Fruit fly (Drosophila melanogaster) whole organism, embryonic: Measurements from ENCODE around the gene Cortactin.

Experiments
- Ada2b ChIP-seq: fragments of 200-800 bp; sonication (Bioruptor generic); IDR thresholded peaks from 2 replicates; pipeline ENCODE4 v1.3.6; 2022; ENCODE audit warnings: missing biosample characterization, missing genetic modification characterization
- BEAF-32 ChIP-seq: fragments of 200-800 bp; sonication (Bioruptor generic); optimal IDR thresholded peaks from 3 replicates; lab custom pipeline; 2017; ENCODE audit warnings: missing biosample characterization, missing genetic modification characterization, mild to moderate bottlenecking, moderate library complexity, missing genetic modification reagents
- CG12659 ChIP-seq: fragments of 200-800 bp; sonication (Bioruptor generic); optimal IDR thresholded peaks from 3 replicates; lab custom pipeline; 2017; ENCODE audit warnings: mild to moderate bottlenecking, missing biosample characterization, missing genetic modification reagents, missing genetic modification characterization
- CG14710 ChIP-seq: fragments of 200-800 bp; sonication (Bioruptor generic); optimal IDR thresholded peaks from 3 replicates; lab custom pipeline; 2019; ENCODE audit warnings: missing biosample characterization, mild to moderate bottlenecking, missing genetic modification characterization, moderate library complexity
- CG14965 ChIP-seq: fragments of 200-800 bp; sonication (Bioruptor generic); optimal IDR thresholded peaks from 2 replicates; lab custom pipeline; 2016; ENCODE audit warnings: missing biosample characterization, missing genetic modification characterization, borderline replicate concordance
- CG15479 ChIP-seq: fragments of 200-800 bp; sonication (Bioruptor generic); optimal IDR thresholded peaks from 3 replicates; lab custom pipeline; 2019; ENCODE audit warnings: missing biosample characterization, mild to moderate bottlenecking, missing genetic modification characterization, moderate library complexity
- CG17612 ChIP-seq: fragments of 200-800 bp; sonication (Bioruptor generic); IDR thresholded peaks from 2 replicates; pipeline ENCODE4 v1.3.6; 2022; ENCODE audit warnings: missing biosample characterization, missing genetic modification characterization
- CG17912 ChIP-seq: fragments of 200-800 bp; sonication (Bioruptor generic); optimal IDR thresholded peaks from 2 replicates; lab custom pipeline; 2018; ENCODE audit warnings: missing biosample characterization, mild to moderate bottlenecking, missing genetic modification characterization
- CG18619 ChIP-seq: fragments of 200-800 bp; sonication (Bioruptor generic); optimal IDR thresholded peaks from 3 replicates; lab custom pipeline; 2017; ENCODE audit warnings: missing biosample characterization, mild to moderate bottlenecking, missing genetic modification characterization
- CG2129 ChIP-seq: fragments of 200-800 bp; sonication (Bioruptor generic); IDR thresholded peaks from 2 replicates; pipeline ENCODE4 v1.3.6; 2022; ENCODE audit warnings: missing biosample characterization, missing genetic modification characterization; ENCODE audit not compliant: partially characterized antibody
- CG2712 ChIP-seq: fragments of 200-800 bp; optimal IDR thresholded peaks from 3 replicates; lab custom pipeline; 2019; ENCODE audit warnings: missing biosample characterization, mild to moderate bottlenecking, missing genetic modification characterization, moderate library complexity
- CG30020 ChIP-seq: fragments of 200-800 bp; optimal IDR thresholded peaks from 2 replicates; lab custom pipeline; 2019; ENCODE audit warnings: missing biosample characterization, mild to moderate bottlenecking, missing genetic modification characterization, moderate library complexity
- CG32767 ChIP-seq: fragments of 200-800 bp; sonication (Bioruptor generic); IDR thresholded peaks from 2 replicates; pipeline ENCODE4 v1.3.6; 2022; ENCODE audit warnings: missing biosample characterization, missing genetic modification characterization
- CG3995 ChIP-seq: fragments of 200-800 bp; sonication (Bioruptor generic); optimal IDR thresholded peaks from 3 replicates; lab custom pipeline; 2016; ENCODE audit warnings: missing biosample characterization, missing genetic modification characterization
- CG4820 ChIP-seq: fragments of 200-800 bp; sonication (Bioruptor generic); optimal IDR thresholded peaks from 3 replicates; lab custom pipeline; 2016; ENCODE audit warnings: missing biosample characterization, missing genetic modification characterization
- CG4854 ChIP-seq: fragments of 200-800 bp; sonication (Bioruptor generic); optimal IDR thresholded peaks from 2 replicates; lab custom pipeline; 2016; ENCODE audit warnings: missing biosample characterization, missing genetic modification characterization, inconsistent platforms
- CG5245 ChIP-seq: fragments of 200-800 bp; sonication (Bioruptor generic); optimal IDR thresholded peaks from 3 replicates; lab custom pipeline; 2016; ENCODE audit warnings: missing biosample characterization, missing genetic modification characterization
- CG5953 ChIP-seq: fragments of 200-800 bp; sonication (Bioruptor generic); IDR thresholded peaks from 2 replicates; pipeline ENCODE4 v1.3.6; 2022; ENCODE audit warnings: missing biosample characterization, missing genetic modification characterization
- CG8478 ChIP-seq: fragments of >200 bp; optimal IDR thresholded peaks from 2 replicates; lab custom pipeline; 2018
- CG9215 ChIP-seq: fragments of 200-800 bp; sonication (Bioruptor generic); IDR thresholded peaks from 2 replicates; pipeline ENCODE4 v1.3.6; 2022; ENCODE audit warnings: missing biosample characterization, missing genetic modification characterization
- CG9817 ChIP-seq: fragments of 200-800 bp; sonication (Bioruptor generic); optimal IDR thresholded peaks from 2 replicates; lab custom pipeline; 2018; ENCODE audit warnings: missing biosample characterization, mild to moderate bottlenecking, missing genetic modification characterization, moderate library complexity
- CTCF ChIP-seq: fragments of 200-800 bp; sonication (Bioruptor generic); optimal IDR thresholded peaks from 2 replicates; lab custom pipeline; 2017; ENCODE audit warnings: missing biosample characterization, mild to moderate bottlenecking, missing genetic modification characterization, moderate library complexity
- Dfd ChIP-seq, 2 experiments: fragments of >200 bp; optimal IDR thresholded peaks; 2 replicates each; lab custom pipeline; 2017; ENCODE audit warnings: missing biosample characterization in 2 of 2, missing genetic modification characterization in 2 of 2
- Dll ChIP-seq: fragments of 200-800 bp; sonication (Bioruptor generic); IDR thresholded peaks from 4 replicates; pipeline ENCODE4 v1.3.6; 2022; ENCODE audit warnings: missing biosample characterization, missing genetic modification characterization; ENCODE audit not compliant: partially characterized antibody
- Dp ChIP-seq: fragments of 200-800 bp; sonication (Bioruptor generic); optimal IDR thresholded peaks from 2 replicates; lab custom pipeline; 2018; ENCODE audit warnings: missing biosample characterization, mild to moderate bottlenecking, missing genetic modification characterization, moderate library complexity
- ERR ChIP-seq: fragments of 200-800 bp; sonication (Bioruptor generic); optimal IDR thresholded peaks from 2 replicates; lab custom pipeline; 2016; ENCODE audit warnings: missing biosample characterization, missing genetic modification characterization
- Elba2 ChIP-seq: fragments of 200-800 bp; sonication (Bioruptor generic); optimal IDR thresholded peaks from 3 replicates; lab custom pipeline; 2016; ENCODE audit warnings: missing biosample characterization, missing genetic modification characterization
- Fer2 ChIP-seq: fragments of 200-800 bp; sonication (Bioruptor generic); optimal IDR thresholded peaks from 2 replicates; lab custom pipeline; 2018; ENCODE audit warnings: missing biosample characterization, mild to moderate bottlenecking, missing genetic modification characterization, moderate library complexity
- GATAe ChIP-seq: fragments of 200-800 bp; sonication (Bioruptor generic); conservative IDR thresholded peaks from 2 replicates; pipeline ENCODE4 v1.3.6; 2022; ENCODE audit warnings: missing biosample characterization, missing genetic modification characterization
- HLH4C ChIP-seq: fragments of 200-800 bp; sonication (Bioruptor generic); IDR thresholded peaks from 3 replicates; pipeline ENCODE4 v1.3.6; 2022; ENCODE audit warnings: missing biosample characterization, missing genetic modification characterization; ENCODE audit not compliant: partially characterized antibody
- Hr3 ChIP-seq: fragments of 200-800 bp; sonication (Bioruptor generic); optimal IDR thresholded peaks from 3 replicates; lab custom pipeline; 2016; ENCODE audit warnings: missing biosample characterization, missing genetic modification characterization
- MBD-R2 ChIP-seq: fragments of 200-800 bp; sonication (Bioruptor generic); IDR thresholded peaks from 2 replicates; pipeline ENCODE4 v1.3.6; 2022; ENCODE audit warnings: missing biosample characterization, missing genetic modification characterization
- MESR4 ChIP-seq: fragments of 200-800 bp; sonication (Bioruptor generic); optimal IDR thresholded peaks from 2 replicates; lab custom pipeline; 2018; ENCODE audit warnings: missing biosample characterization, mild to moderate bottlenecking, missing genetic modification characterization, moderate library complexity
- Mrtf ChIP-seq: fragments of 200-800 bp; sonication (Bioruptor generic); IDR thresholded peaks from 3 replicates; pipeline ENCODE4 v1.3.6; 2022; ENCODE audit warnings: missing biosample characterization, missing genetic modification characterization
- NK7.1 ChIP-seq: fragments of 200-800 bp; sonication (Bioruptor generic); optimal IDR thresholded peaks from 3 replicates; lab custom pipeline; 2016; ENCODE audit warnings: missing biosample characterization, missing genetic modification characterization
- Nf-YB ChIP-seq: fragments of 200-800 bp; sonication (Bioruptor generic); optimal IDR thresholded peaks from 3 replicates; lab custom pipeline; 2019; ENCODE audit warnings: missing biosample characterization, mild to moderate bottlenecking, missing genetic modification characterization, moderate library complexity
- Optix ChIP-seq: fragments of 200-800 bp; sonication (Bioruptor generic); IDR thresholded peaks from 3 replicates; pipeline ENCODE4 v1.3.6; 2022; ENCODE audit warnings: missing biosample characterization, missing genetic modification characterization
- ash1 ChIP-seq: fragments of 200-800 bp; sonication (Bioruptor generic); optimal IDR thresholded peaks from 2 replicates; lab custom pipeline; 2018; ENCODE audit warnings: missing biosample characterization, mild to moderate bottlenecking, missing genetic modification characterization
- crp ChIP-seq, 2 experiments: fragments of 200-800 bp; sonication (Bioruptor generic); optimal IDR thresholded peaks; 2 replicates in 1 of 2; 3 replicates in 1 of 2; lab custom pipeline; 2017; ENCODE audit warnings: missing biosample characterization in 2 of 2, missing genetic modification characterization in 2 of 2, mild to moderate bottlenecking in 1 of 2, moderate library complexity in 1 of 2
- dmrt11E ChIP-seq: fragments of 200-800 bp; sonication (Bioruptor generic); optimal IDR thresholded peaks from 3 replicates; lab custom pipeline; 2018; ENCODE audit warnings: missing biosample characterization, mild to moderate bottlenecking, missing genetic modification characterization, moderate library complexity
- gcm2 ChIP-seq: fragments of 200-800 bp; sonication (Bioruptor generic); optimal IDR thresholded peaks from 2 replicates; lab custom pipeline; 2016; ENCODE audit warnings: missing biosample characterization, missing genetic modification characterization
- lov ChIP-seq, 2 experiments: fragments of 200-800 bp in 1 of 2; fragments of >200 bp in 1 of 2; sonication (Bioruptor generic) in 1 of 2; IDR thresholded peaks in 1 of 2; optimal IDR thresholded peaks in 1 of 2; 2 replicates in 1 of 2; 3 replicates in 1 of 2; pipeline versions ENCODE4 v1.3.6 to Lab custom; 2017 to 2022; ENCODE audit warnings: missing biosample characterization in 1 of 2, missing genetic modification characterization in 1 of 2
- maf-S ChIP-seq: fragments of 200-800 bp; sonication (Bioruptor generic); optimal IDR thresholded peaks from 2 replicates; lab custom pipeline; 2016; ENCODE audit warnings: missing biosample characterization, missing genetic modification characterization
- nerfin-2 ChIP-seq: fragments of 200-800 bp; sonication (Bioruptor generic); IDR thresholded peaks from 2 replicates; pipeline ENCODE4 v1.3.6; 2022; ENCODE audit warnings: missing biosample characterization, missing genetic modification characterization; ENCODE audit not compliant: partially characterized antibody
- sima ChIP-seq: fragments of 200-800 bp; sonication (Bioruptor generic); optimal IDR thresholded peaks from 2 replicates; lab custom pipeline; 2016; ENCODE audit warnings: missing biosample characterization, missing genetic modification characterization
- stwl ChIP-seq: fragments of 200-800 bp; sonication (Bioruptor generic); optimal IDR thresholded peaks from 3 replicates; lab custom pipeline; 2018; ENCODE audit warnings: missing biosample characterization, mild to moderate bottlenecking, missing genetic modification characterization, moderate library complexity
- sug ChIP-seq: fragments of 200-800 bp; optimal IDR thresholded peaks from 2 replicates; lab custom pipeline; 2019; ENCODE audit warnings: missing biosample characterization, mild to moderate bottlenecking, missing genetic modification characterization, moderate library complexity
- zen ChIP-seq: fragments of 200-800 bp; sonication (Bioruptor generic); optimal IDR thresholded peaks from 3 replicates; lab custom pipeline; 2018; ENCODE audit warnings: missing biosample characterization, mild to moderate bottlenecking, missing genetic modification characterization, moderate library complexity

Cortactin gene

DNA sequence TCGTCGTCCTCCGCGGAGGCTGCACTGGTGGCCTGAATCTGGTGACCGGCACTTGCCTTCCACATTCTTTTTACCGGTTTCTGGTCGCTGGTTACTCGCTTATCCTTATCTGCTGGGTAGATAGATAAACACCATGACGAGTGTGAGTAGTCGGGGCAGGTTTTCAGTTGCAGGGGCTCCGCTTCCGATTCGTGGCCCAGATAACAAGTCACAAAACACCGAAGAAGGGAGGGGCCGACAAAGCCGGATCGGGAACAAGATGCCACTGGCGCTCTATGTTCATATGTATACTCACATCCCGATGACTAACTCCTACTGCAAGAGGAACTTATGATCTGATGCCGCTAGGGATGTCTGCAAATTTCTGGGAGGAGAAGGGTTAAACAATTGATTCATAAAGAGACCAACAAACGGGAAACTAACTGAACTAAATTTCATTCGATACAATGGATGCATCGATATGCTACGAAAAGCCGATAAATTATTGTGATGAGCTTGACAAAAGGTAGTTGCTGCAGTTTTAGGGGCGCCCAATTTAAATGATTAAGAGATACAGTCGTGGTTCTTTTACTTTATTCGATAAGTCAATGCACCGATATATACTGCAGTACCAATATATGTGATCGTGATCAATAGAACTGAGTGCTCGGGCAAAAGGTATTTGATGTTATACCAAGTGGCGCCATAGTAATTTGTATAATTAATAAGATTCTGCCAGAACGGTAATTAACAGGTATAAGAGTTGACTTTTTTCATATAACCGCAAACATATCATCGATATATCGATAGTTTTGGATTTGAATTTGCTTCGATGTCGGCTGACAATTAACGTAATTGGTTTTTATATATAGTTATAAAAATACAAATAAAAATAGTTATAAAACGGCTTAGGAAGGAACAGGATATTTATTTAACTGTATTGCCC, at the start of gene Cortactin (continued):
- TF ChIP-seq stwl (tag; lab: Kevin White, UChicago) (peak; percentile 88), CG8478 (lab: Kevin White, UChicago) (no peak), Ada2b (GFP tag; lab: Robert Waterston, UW) (no peak), Optix (GFP tag; lab: Robert Waterston, UW) (no peak), Nf-YB (GFP tag; lab: Kevin White, UChicago) (no peak), Mrtf (GFP tag; lab: Robert Waterston, UW) (no peak), ERR (GFP tag; lab: Kevin White, UChicago) (no peak), Dll (GFP tag; lab: Robert Waterston, UW) (peak; percentile 96), GATAe (GFP tag; lab: Robert Waterston, UW) (0 out of 2 replicates have a peak, but pooled peaks have one; percentile 11), CG4854 (no peak), CG4820 (GFP tag; lab: Kevin White, UChicago) (no peak), CG32767 (GFP tag; lab: Robert Waterston, UW) (no peak), Hr3 (peak; percentile 5), HLH4C (peak; percentile 92), ash1 (no peak), zen (tag; lab: Kevin White, UChicago) (peak; percentile 23), Elba2 (no peak), CG5245 (GFP tag; lab: Kevin White, UChicago) (no peak), Dfd (GFP tag; optimal IDR thresholded peaks at IDR 0.05; lab: Kevin White, UChicago) (no peak), CG5953 (GFP tag; lab: Robert Waterston, UW) (no peak), CG12659 (GFP tag; lab: Kevin White, UChicago) (peak; percentile 62), MESR4 (GFP tag; lab: Kevin White, UChicago) (peak; percentile 90), maf-S (GFP tag; lab: Kevin White, UChicago) (no peak), CTCF (GFP tag; lab: Kevin White, UChicago) (no peak), CG9215 (GFP tag; lab: Robert Waterston, UW) (no peak), gcm2 (GFP tag; lab: Kevin White, UChicago) (no peak), CG17912 (peak; percentile 34), dmrt11E (no peak), BEAF-32 (GFP tag; lab: Kevin White, UChicago) (peak; percentile 90), CG2129 (peak; percentile 91), sima (GFP tag; lab: Kevin White, UChicago) (no peak), CG17612 (GFP tag; lab: Robert Waterston, UW) (no peak), Fer2 (no peak), CG3995 (peak; percentile 90), nerfin-2 (GFP tag; lab: Robert Waterston, UW) (peak; percentile 84), NK7.1 (GFP tag; lab: Kevin White, UChicago) (no peak), sug (tag; lab: Kevin White, UChicago) (peak; percentile 32), Dp (peak; percentile 99), crp (GFP tag; optimal IDR thresholded peaks at IDR 0.05; lab: Kevin White, UChicago) (no peak), MBD-R2 (GFP tag; lab: Robert Waterston, UW) (peak; percentile 76), CG15479 (GFP tag; lab: Kevin White, UChicago) (no peak), CG9817 (tag; lab: Kevin White, UChicago) (no peak), CG30020 (tag; lab: Kevin White, UChicago) (peak; percentile 13), lov (optimal IDR thresholded peaks at IDR 0.05; lab: Kevin White, UChicago) (no peak), lov (GFP tag; IDR thresholded peaks at IDR 0.05; lab: Robert Waterston, UW) (no peak), CG14965 (GFP tag; lab: Kevin White, UChicago) (no peak), CG14710 (peak; percentile 11), CG2712 (tag; lab: Kevin White, UChicago) (peak; percentile 46), CG18619 (GFP tag; lab: Kevin White, UChicago) (no peak)
